Fruit fly (Drosophila melanogaster): Measurements from ENCODE around the gene Gr77a.
A peak's percentile ranks its signal among the peaks of the same experiment; 100 is the strongest.

Gr77a gene

DNA sequence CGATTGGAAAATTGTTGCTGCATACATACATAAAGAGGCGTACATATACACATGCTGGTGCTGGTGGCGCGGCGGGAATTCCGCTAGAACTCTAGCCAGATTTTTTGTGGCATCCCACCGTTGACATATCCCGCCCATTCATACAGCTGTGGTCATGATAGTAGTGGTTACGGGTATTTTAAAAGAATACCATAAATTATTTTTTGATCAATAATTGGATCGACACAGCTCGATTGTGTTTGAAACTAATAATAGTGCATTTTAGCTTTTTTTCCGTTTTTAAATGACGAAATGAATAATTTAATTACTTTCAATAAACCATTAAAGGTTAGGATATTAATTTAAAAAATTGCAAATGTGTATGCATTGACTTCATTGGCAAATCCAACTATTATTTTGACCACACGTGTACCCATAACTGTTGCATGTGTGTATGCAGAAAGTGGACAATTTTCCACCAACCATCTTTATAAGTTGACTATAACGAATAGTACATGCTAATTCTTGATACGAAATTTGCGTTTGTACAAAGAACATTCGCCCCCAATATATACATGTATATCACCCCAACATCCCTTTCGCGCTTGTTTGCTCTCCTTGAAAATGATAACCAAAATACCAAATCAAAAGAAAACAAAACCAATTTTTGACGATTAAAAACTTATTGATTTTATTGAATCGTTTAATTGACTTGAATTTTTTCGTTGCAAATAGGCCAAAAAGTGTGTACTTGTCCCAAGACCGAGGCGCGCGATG lies 32.8 kb upstream of the Gr77a start (continued):
- TF ChIP-seq CG11504 (tag; optimal IDR thresholded peaks at IDR 0.05), result peak; percentile 83
- no peak for TF ChIP-seq Doc3 (GFP tag; IDR thresholded peaks at IDR 0.05; ENCODE audit: partially characterized antibody)
- TF ChIP-seq CG3163 (GFP tag; optimal IDR thresholded peaks at IDR 0.05), result peak; percentile 35
- TF ChIP-seq abd-A (tag; optimal IDR thresholded peaks at IDR 0.05), result no peak
- TF ChIP-seq ind (GFP tag; optimal IDR thresholded peaks at IDR 0.05), result peak; percentile 75
- TF ChIP-seq bsh (GFP tag; optimal IDR thresholded peaks at IDR 0.05), result peak; percentile 2 to 82
- TF ChIP-seq CG4360 (GFP tag; IDR thresholded peaks at IDR 0.05), result peak; percentile 51; the same call in 1 of the 2 replicates
- TF ChIP-seq CG17361 (GFP tag; IDR thresholded peaks at IDR 0.05), result peak; percentile 68
- no peak for TF ChIP-seq hbn (GFP tag; IDR thresholded peaks at IDR 0.05; ENCODE audit: partially characterized antibody)
- TF ChIP-seq yki (optimal IDR thresholded peaks at IDR 0.05), result no peak
- peak; percentile 40 for TF ChIP-seq CG16815 (GFP tag; optimal IDR thresholded peaks at IDR 0.05)
- TF ChIP-seq org-1 (GFP tag; optimal IDR thresholded peaks at IDR 0.05), result peak; percentile 76
- no peak for TF ChIP-seq luna (GFP tag; optimal IDR thresholded peaks at IDR 0.05)
- TF ChIP-seq CG34376 (GFP tag; optimal IDR thresholded peaks at IDR 0.05), result peak; percentile 43
- TF ChIP-seq Fer3 (tag; optimal IDR thresholded peaks at IDR 0.05), result peak; percentile 84
- TF ChIP-seq tll (GFP tag; optimal IDR thresholded peaks at IDR 0.05), result no peak
- peak; percentile 87 for TF ChIP-seq Drgx (GFP tag; IDR thresholded peaks at IDR 0.05)
- TF ChIP-seq ssp (GFP tag; IDR thresholded peaks at IDR 0.05), result 0 out of 2 replicates have a peak, but pooled peaks have one; percentile 38
- TF ChIP-seq CG18599 (GFP tag; optimal IDR thresholded peaks at IDR 0.05), result peak; percentile 81
- peak; percentile 57 for TF ChIP-seq gsb (GFP tag; IDR thresholded peaks at IDR 0.05)
- TF ChIP-seq amos (GFP tag; IDR thresholded peaks at IDR 0.05; ENCODE audit: partially characterized antibody), result no peak
- peak; percentile 54; the same call in 2 of the 3 replicates for TF ChIP-seq CG7357 (GFP tag; IDR thresholded peaks at IDR 0.05)
- peak; percentile 73 for TF ChIP-seq CHES-1-like (GFP tag; optimal IDR thresholded peaks at IDR 0.05)
- TF ChIP-seq bcd (GFP tag; optimal IDR thresholded peaks at IDR 0.05), result peak; percentile 71
- TF ChIP-seq gro (GFP tag; optimal IDR thresholded peaks at IDR 0.05), result peak; percentile 69
- TF ChIP-seq CG15514 (GFP tag; optimal IDR thresholded peaks at IDR 0.05), result peak; percentile 72

DNA sequence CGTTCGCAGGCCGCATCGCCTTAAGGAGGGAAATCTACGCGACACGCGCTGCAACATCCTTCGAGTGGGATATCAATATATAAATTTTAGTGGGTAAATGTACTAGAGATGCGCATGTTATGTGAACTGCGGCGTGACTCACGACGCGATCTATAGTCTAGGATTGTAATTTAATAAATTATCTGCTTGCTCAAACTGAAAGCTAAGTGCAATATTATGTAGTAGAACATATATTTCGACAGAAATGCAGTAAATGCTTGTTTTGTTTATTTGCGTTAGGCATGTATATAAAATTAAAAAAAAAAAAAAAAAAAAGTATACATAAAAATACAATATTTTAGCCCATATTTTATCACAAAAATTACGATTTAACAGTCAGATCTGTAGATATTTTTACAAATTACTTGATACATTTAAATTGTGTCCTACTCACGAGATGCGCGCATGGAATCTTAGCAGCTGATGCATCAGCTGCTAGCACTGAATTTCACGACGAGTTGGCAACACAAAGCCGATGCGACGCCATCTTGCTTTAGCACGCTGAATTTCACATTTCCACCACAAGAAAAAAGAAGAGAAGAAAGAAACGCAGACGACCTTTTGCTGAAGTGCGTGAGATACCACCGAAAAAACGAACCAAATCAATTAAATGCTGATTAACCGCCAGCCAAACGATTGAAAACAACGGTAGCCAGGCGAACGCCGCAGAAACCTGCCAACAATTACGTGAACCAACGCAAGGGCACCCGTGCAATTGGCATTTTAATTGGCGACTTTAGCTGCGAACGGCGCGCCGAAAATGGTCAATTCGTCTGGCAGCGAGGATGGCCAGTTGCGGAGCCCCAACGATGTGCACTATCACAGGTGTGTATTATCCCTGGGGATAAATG lies 32.0 kb upstream of the Gr77a start, which contains the start of the genes CG4042 and Pitslre:
TSS of gene CG4042 (minus strand) at position 507 of the 890 bp plus-strand sequence.
TSS of gene Pitslre (plus strand) at position 528 of the 890 bp plus-strand sequence.
- TF ChIP-seq CG10654 (GFP tag; optimal IDR thresholded peaks at IDR 0.05) (peak; percentile 55), CG6254 (GFP tag; optimal IDR thresholded peaks at IDR 0.05) (no peak), Xbp1 (GFP tag; optimal IDR thresholded peaks at IDR 0.05) (peak; percentile 70), CG12104 (GFP tag; optimal IDR thresholded peaks at IDR 0.05) (peak; percentile 38), BEAF-32 (GFP tag; optimal IDR thresholded peaks at IDR 0.05) (peak; percentile 73), inv (GFP tag; IDR thresholded peaks at IDR 0.05; ENCODE audit: partially characterized antibody) (peak; percentile 63), tgo (GFP tag; IDR thresholded peaks at IDR 0.05) (peak; percentile 23; the same call in 1 of the 3 replicates), tin (GFP tag; optimal IDR thresholded peaks at IDR 0.05) (peak; percentile 63), CG8924 (tag; optimal IDR thresholded peaks at IDR 0.05) (no peak), Max (GFP tag; optimal IDR thresholded peaks at IDR 0.05) (peak; percentile 59), CG18764 (GFP tag; optimal IDR thresholded peaks at IDR 0.05) (peak; percentile 54), Fer1 (GFP tag; optimal IDR thresholded peaks at IDR 0.05) (peak; percentile 47), Lpt (GFP tag; optimal IDR thresholded peaks at IDR 0.05) (no peak), lmd (GFP tag; IDR thresholded peaks at IDR 0.05) (0 out of 2 replicates have a peak, but pooled peaks have one; percentile 17), CG4424 (GFP tag; optimal IDR thresholded peaks at IDR 0.05) (peak; percentile 65), tio (GFP tag; optimal IDR thresholded peaks at IDR 0.05) (peak; percentile 58), CG1602 (GFP tag; optimal IDR thresholded peaks at IDR 0.05) (peak; percentile 47), B-H1 (GFP tag; IDR thresholded peaks at IDR 0.05) (no peak; the same call in 2 of the 3 replicates), ato (GFP tag; IDR thresholded peaks at IDR 0.05; ENCODE audit: partially characterized antibody) (peak; percentile 21; the same call in 1 of the 2 replicates), CG9437 (GFP tag; optimal IDR thresholded peaks at IDR 0.05) (peak; percentile 53), lab (GFP tag; optimal IDR thresholded peaks at IDR 0.05) (peak; percentile 17), CG3163 (GFP tag; optimal IDR thresholded peaks at IDR 0.05) (no peak)
